Worm (Caenorhabditis elegans) whole organism, L2 larva: ENCODE results near the gene C56A3.6.

ENCODE experiments used
- aly-2 ChIP-seq: fragments of 150-350 bp; optimal IDR thresholded peaks from 2 replicates; lab custom pipeline; 2014; ENCODE audit warnings: missing biosample characterization, missing genetic modification characterization
- ama-1 ChIP-seq: fragments of 150-350 bp; optimal IDR thresholded peaks from 2 replicates; lab custom pipeline; 2018; ENCODE audit warnings: inconsistent platforms
- elt-3 ChIP-seq: sonication (generic microtip); optimal IDR thresholded peaks from 2 replicates; lab custom pipeline; 2017; ENCODE audit warnings: missing biosample characterization, missing genetic modification characterization
- fos-1 ChIP-seq: fragments of 150-350 bp; optimal IDR thresholded peaks from 2 replicates; lab custom pipeline; 2014; ENCODE audit warnings: missing biosample characterization, missing genetic modification characterization
- lin-39 ChIP-seq: fragments of 150-350 bp; optimal IDR thresholded peaks from 2 replicates; lab custom pipeline; 2014; ENCODE audit warnings: missing biosample characterization, missing genetic modification reagents, missing genetic modification characterization
- lsy-2 ChIP-seq, 2 experiments: fragments of 150-350 bp in 1 of 2; sonication (generic microtip) in 1 of 2; optimal IDR thresholded peaks; 2 replicates each; lab custom pipeline; 2014 to 2017; ENCODE audit warnings: missing biosample characterization in 2 of 2, missing genetic modification characterization in 2 of 2
- nhr-11 ChIP-seq: fragments of 150-350 bp; optimal IDR thresholded peaks from 2 replicates; lab custom pipeline; 2014; ENCODE audit warnings: missing biosample characterization, missing genetic modification characterization
- nhr-237 ChIP-seq: fragments of 150-350 bp; optimal IDR thresholded peaks from 2 replicates; lab custom pipeline; 2014; ENCODE audit warnings: missing biosample characterization, missing genetic modification characterization
- nhr-25 ChIP-seq: fragments of 150-350 bp; sonication (generic microtip); optimal IDR thresholded peaks from 3 replicates; lab custom pipeline; 2014; ENCODE audit warnings: missing biosample characterization, missing genetic modification characterization
- skn-1 ChIP-seq: sonication (generic microtip); optimal IDR thresholded peaks from 2 replicates; lab custom pipeline; 2017; ENCODE audit warnings: missing biosample characterization, missing genetic modification characterization
- snpc-4 ChIP-seq: fragments of 150-350 bp; optimal IDR thresholded peaks from 2 replicates; lab custom pipeline; 2014; ENCODE audit warnings: missing biosample characterization, missing genetic modification characterization
- unc-39 ChIP-seq: fragments of 150-350 bp; optimal IDR thresholded peaks from 2 replicates; lab custom pipeline; 2014; ENCODE audit warnings: missing biosample characterization, missing genetic modification characterization
- unc-62 ChIP-seq: fragments of 150-350 bp; optimal IDR thresholded peaks from 2 replicates; lab custom pipeline; 2014; ENCODE audit warnings: missing biosample characterization, missing genetic modification reagents, missing genetic modification characterization
- ztf-11 ChIP-seq: sonication (generic microtip); optimal IDR thresholded peaks from 2 replicates; lab custom pipeline; 2017; ENCODE audit warnings: missing biosample characterization, missing genetic modification characterization

DNA sequence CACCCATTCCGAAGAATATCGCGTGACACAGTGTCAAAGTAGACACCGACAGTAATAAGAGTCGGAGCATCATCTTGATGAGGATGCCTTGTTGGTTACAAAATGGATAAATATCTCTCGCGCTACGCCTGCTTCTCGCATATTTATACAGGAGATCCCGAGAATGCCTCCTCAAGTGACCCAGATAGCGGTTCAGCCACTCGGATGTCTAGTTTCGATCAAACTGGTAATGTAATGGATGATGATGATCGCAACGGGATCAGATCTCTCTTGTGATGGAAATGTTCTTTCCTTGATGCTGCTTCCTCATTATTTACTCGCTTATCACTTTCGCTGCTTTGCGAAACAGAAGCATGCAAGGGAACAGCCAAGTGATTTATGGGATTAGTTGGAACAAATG, 7.6 kb upstream of the C56A3.6 start, which contains the start of gene grl-17:
- TF ChIP-seq ztf-11 (tag; lab: Kevin White, UChicago) (no peak), nhr-237 (tag; lab: Kevin White, UChicago) (no peak), skn-1 (tag; lab: Kevin White, UChicago) (no peak), fos-1 (tag; lab: Kevin White, UChicago) (no peak), unc-62 (GFP tag; lab: Kevin White, UChicago) (no peak), ama-1 (lab: Kevin White, UChicago) (no peak), snpc-4 (tag; lab: Kevin White, UChicago) (no peak), nhr-11 (tag; lab: Kevin White, UChicago) (no peak), aly-2 (tag; lab: Kevin White, UChicago) (no peak), unc-39 (tag; lab: Kevin White, UChicago) (no peak), nhr-25 (tag; lab: Kevin White, UChicago) (no peak), elt-3 (tag; lab: Kevin White, UChicago) (no peak), lin-39 (tag; lab: Kevin White, UChicago) (no peak), lsy-2 (tag; optimal IDR thresholded peaks at IDR 0.05; lab: Kevin White, UChicago) (no peak)
